Worm (Caenorhabditis elegans): ENCODE results near the gene unc-60.

DNA sequence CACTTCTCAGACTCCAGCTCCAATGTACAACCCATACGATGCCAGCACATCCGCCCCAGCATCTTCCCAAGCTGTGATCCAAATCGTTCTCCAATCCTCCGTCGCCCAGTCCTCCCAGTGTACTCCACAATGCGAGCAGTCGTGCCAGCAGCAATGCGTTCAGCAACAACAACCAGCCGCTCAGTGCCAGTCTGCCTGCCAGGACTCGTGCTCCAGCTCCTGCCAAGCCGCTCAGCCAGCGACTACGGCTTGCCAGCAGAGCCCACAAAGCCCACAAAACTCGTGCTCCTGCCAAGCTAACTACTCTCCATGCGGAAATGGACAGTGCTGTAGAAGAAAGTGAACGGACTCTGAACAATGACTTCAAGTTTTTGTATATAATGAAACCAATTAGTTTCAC is 9.0 kb upstream of the unc-60 start:
- no peak for TF ChIP-seq dao-5 (tag; optimal IDR thresholded peaks at IDR 0.05)
- no peak for TF ChIP-seq him-1 (tag; optimal IDR thresholded peaks at IDR 0.05)
